Fruit fly (Drosophila melanogaster) whole organism, adult: ENCODE measurements around the gene Coq6.
A peak's percentile ranks its signal among the peaks of the same experiment; 100 is the strongest.

ENCODE experiments used
- CG11617 ChIP-seq: fragments of 200-800 bp; sonication (Bioruptor generic); optimal IDR thresholded peaks from 2 replicates; lab custom pipeline; 2017; ENCODE audit warnings: mild to moderate bottlenecking, missing biosample characterization, missing genetic modification reagents, missing genetic modification characterization
- CG12768 ChIP-seq: fragments of 200-800 bp; sonication (Bioruptor generic); optimal IDR thresholded peaks from 2 replicates; lab custom pipeline; 2017; ENCODE audit warnings: missing biosample characterization, missing genetic modification characterization, mild to moderate bottlenecking, moderate library complexity, missing genetic modification reagents
- CG14711 ChIP-seq: fragments of 200-800 bp; sonication (Bioruptor generic); optimal IDR thresholded peaks from 2 replicates; lab custom pipeline; 2018; ENCODE audit warnings: missing biosample characterization, mild to moderate bottlenecking, missing genetic modification characterization, moderate library complexity
- CG1620 ChIP-seq: fragments of 200-800 bp; sonication (Bioruptor generic); optimal IDR thresholded peaks from 2 replicates; lab custom pipeline; 2016; ENCODE audit warnings: missing biosample characterization, missing genetic modification characterization
- CG33017 ChIP-seq: fragments of 200-800 bp; sonication (Bioruptor generic); optimal IDR thresholded peaks from 2 replicates; lab custom pipeline; 2018; ENCODE audit warnings: missing biosample characterization, mild to moderate bottlenecking, missing genetic modification characterization, moderate library complexity
- CG5204 ChIP-seq: fragments of 200-800 bp; sonication (Bioruptor generic); optimal IDR thresholded peaks from 2 replicates; lab custom pipeline; 2016; ENCODE audit warnings: missing biosample characterization, missing genetic modification characterization
- CG7045 ChIP-seq: fragments of 200-800 bp; sonication (Bioruptor generic); optimal IDR thresholded peaks from 2 replicates; lab custom pipeline; 2017; ENCODE audit warnings: missing biosample characterization, mild to moderate bottlenecking, missing genetic modification characterization
- CG7101 ChIP-seq: fragments of 200-800 bp; sonication (Bioruptor generic); optimal IDR thresholded peaks from 2 replicates; lab custom pipeline; 2018; ENCODE audit warnings: missing biosample characterization, mild to moderate bottlenecking, missing genetic modification characterization, moderate library complexity
- Clk ChIP-seq: fragments of 200-800 bp; sonication (Bioruptor generic); optimal IDR thresholded peaks from 2 replicates; lab custom pipeline; 2017; ENCODE audit warnings: missing biosample characterization, missing genetic modification characterization
- Crg-1 ChIP-seq: fragments of 200-800 bp; sonication (Bioruptor generic); optimal IDR thresholded peaks from 2 replicates; lab custom pipeline; 2016; ENCODE audit warnings: missing biosample characterization, missing genetic modification characterization
- Hr96 ChIP-seq: fragments of 200-800 bp; sonication (Bioruptor generic); optimal IDR thresholded peaks from 2 replicates; lab custom pipeline; 2016; ENCODE audit warnings: missing biosample characterization, missing genetic modification characterization
- Mnt ChIP-seq: fragments of 200-800 bp; sonication (Bioruptor generic); optimal IDR thresholded peaks from 2 replicates; lab custom pipeline; 2016; ENCODE audit warnings: missing biosample characterization, mild to moderate bottlenecking, missing genetic modification characterization
- bab1 ChIP-seq: fragments of 200-800 bp; sonication (Bioruptor generic); optimal IDR thresholded peaks from 3 replicates; lab custom pipeline; 2019; ENCODE audit warnings: missing biosample characterization, mild to moderate bottlenecking, missing genetic modification characterization, moderate library complexity
- cic ChIP-seq: fragments of 200-800 bp; sonication (Bioruptor generic); optimal IDR thresholded peaks from 2 replicates; lab custom pipeline; 2017; ENCODE audit warnings: missing biosample characterization, mild to moderate bottlenecking, missing genetic modification characterization, moderate library complexity
- cnc ChIP-seq, 2 experiments: fragments of >200 bp; optimal IDR thresholded peaks; 2 replicates each; lab custom pipeline; 2017
- kay ChIP-seq: fragments of 200-800 bp; sonication (Bioruptor generic); peaks from one replicate; lab custom pipeline; 2016; ENCODE audit warnings: missing biosample characterization, missing genetic modification characterization, borderline replicate concordance
- ovo ChIP-seq: fragments of 200-800 bp; sonication (Bioruptor generic); optimal IDR thresholded peaks from 2 replicates; lab custom pipeline; 2016; ENCODE audit warnings: missing biosample characterization, missing genetic modification characterization
- pad ChIP-seq: fragments of 200-800 bp; sonication (Bioruptor generic); optimal IDR thresholded peaks from 3 replicates; lab custom pipeline; 2017; ENCODE audit warnings: missing biosample characterization, missing genetic modification characterization, mild to moderate bottlenecking, moderate library complexity, missing genetic modification reagents
- tj ChIP-seq: fragments of 200-800 bp; sonication (Bioruptor generic); optimal IDR thresholded peaks from 3 replicates; lab custom pipeline; 2017; ENCODE audit warnings: missing biosample characterization, mild to moderate bottlenecking, missing genetic modification characterization, moderate library complexity
- toe ChIP-seq: fragments of 200-800 bp; sonication (Bioruptor generic); optimal IDR thresholded peaks from 2 replicates; lab custom pipeline; 2016; ENCODE audit warnings: missing biosample characterization, missing genetic modification characterization

Gene Coq6

dm6 chr2L:5553750-5554149, 21.7 kb upstream of the Coq6 start, which contains the start of the genes CG14013 and CG14017:
CG14013 (minus strand) TSS chr2L:5553850.
CG14017 (plus strand) TSS chr2L:5553897.
- TF ChIP-seq Clk (GFP tag; lab: Kevin White, UChicago) (no peak), CG33017 (no peak), CG7045 (GFP tag; lab: Kevin White, UChicago) (no peak), CG12768 (GFP tag; lab: Kevin White, UChicago) (no peak), pad (GFP tag; lab: Kevin White, UChicago) (no peak), cnc (optimal IDR thresholded peaks at IDR 0.05; lab: Kevin White, UChicago) (no peak), CG11617 (no peak), Hr96 (GFP tag; lab: Kevin White, UChicago) (no peak), CG14711 (no peak), Mnt (GFP tag; lab: Kevin White, UChicago) (no peak), ovo (GFP tag; lab: Kevin White, UChicago) (no peak), kay (GFP tag; lab: Kevin White, UChicago) (no peak), CG7101 (tag; lab: Kevin White, UChicago) (no peak), cic (GFP tag; lab: Kevin White, UChicago) (no peak), bab1 (GFP tag; lab: Kevin White, UChicago) (no peak)

dm6 chr2L:5551538-5551937, 19.5 kb upstream of the Coq6 start, which contains the start of gene CG18269:
CG18269 (plus strand) TSS chr2L:5551838.
- TF ChIP-seq bab1 (GFP tag; lab: Kevin White, UChicago) = no peak
- no peak for TF ChIP-seq pad (GFP tag; lab: Kevin White, UChicago)
- TF ChIP-seq Clk (GFP tag; lab: Kevin White, UChicago) = no peak
- TF ChIP-seq CG7045 (GFP tag; lab: Kevin White, UChicago) = no peak
- TF ChIP-seq CG7101 (tag; lab: Kevin White, UChicago) = no peak

- TF ChIP-seq CG7101 (tag; lab: Kevin White, UChicago) (no peak), CG33017 (no peak), toe (GFP tag; lab: Kevin White, UChicago) (no peak), tj (GFP tag; lab: Kevin White, UChicago) (no peak), Hr96 (GFP tag; lab: Kevin White, UChicago) (no peak), CG12768 (GFP tag; lab: Kevin White, UChicago) (no peak), ovo (GFP tag; lab: Kevin White, UChicago) (no peak), cic (GFP tag; lab: Kevin White, UChicago) (no peak), CG7045 (GFP tag; lab: Kevin White, UChicago) (no peak), pad (GFP tag; lab: Kevin White, UChicago) (no peak), CG1620 (GFP tag; lab: Kevin White, UChicago) (no peak), bab1 (GFP tag; lab: Kevin White, UChicago) (no peak), CG11617 (no peak), CG14711 (no peak), CG5204 (no peak), Crg-1 (GFP tag; lab: Kevin White, UChicago) (no peak)
These were observed 18.7 kb upstream of the Coq6 start, which contains the start of gene CG14014 for dm6 chr2L:5550735-5551134. CG14014 (minus strand) TSS chr2L:5550835.

- TF ChIP-seq cnc (optimal IDR thresholded peaks at IDR 0.05; lab: Kevin White, UChicago) (no peak), CG33017 (peak; percentile 34), bab1 (GFP tag; lab: Kevin White, UChicago) (no peak), tj (GFP tag; lab: Kevin White, UChicago) (peak; percentile 80), CG5204 (no peak), kay (GFP tag; lab: Kevin White, UChicago) (peak; percentile 21), toe (GFP tag; lab: Kevin White, UChicago) (peak; percentile 40), CG1620 (GFP tag; lab: Kevin White, UChicago) (no peak), CG7101 (tag; lab: Kevin White, UChicago) (peak; percentile 46), cic (GFP tag; lab: Kevin White, UChicago) (peak; percentile 96), Mnt (GFP tag; lab: Kevin White, UChicago) (peak; percentile 5), CG14711 (no peak), CG12768 (GFP tag; lab: Kevin White, UChicago) (peak; percentile 45), CG11617 (no peak), ovo (GFP tag; lab: Kevin White, UChicago) (peak; percentile 7), Crg-1 (GFP tag; lab: Kevin White, UChicago) (peak; percentile 0), pad (GFP tag; lab: Kevin White, UChicago) (no peak), CG7045 (GFP tag; lab: Kevin White, UChicago) (peak; percentile 10), Hr96 (GFP tag; lab: Kevin White, UChicago) (no peak), Clk (GFP tag; lab: Kevin White, UChicago) (no peak)
These were observed 15.3 kb upstream of the Coq6 start for dm6 chr2L:5547288-5547777.

dm6 chr2L:5546518-5547287, 14.7 kb upstream of the Coq6 start, which contains the start of gene Oscillin:
Oscillin (plus strand) TSS chr2L:5547086.
- TF ChIP-seq CG14711 = peak; percentile 93
- no peak for TF ChIP-seq Clk (GFP tag; lab: Kevin White, UChicago)
- TF ChIP-seq tj (GFP tag; lab: Kevin White, UChicago) = no peak
- peak in 1 of 2 experiments; percentile 21 for TF ChIP-seq cnc (optimal IDR thresholded peaks at IDR 0.05; lab: Kevin White, UChicago)
- no peak for TF ChIP-seq cic (GFP tag; lab: Kevin White, UChicago)
- no peak for TF ChIP-seq CG33017
- peak; percentile 43 for TF ChIP-seq CG11617
- TF ChIP-seq Crg-1 (GFP tag; lab: Kevin White, UChicago) = no peak
- TF ChIP-seq bab1 (GFP tag; lab: Kevin White, UChicago) = peak; percentile 65
- peak; percentile 36 for TF ChIP-seq CG12768 (GFP tag; lab: Kevin White, UChicago)
- TF ChIP-seq toe (GFP tag; lab: Kevin White, UChicago) = no peak
- TF ChIP-seq Hr96 (GFP tag; lab: Kevin White, UChicago) = no peak
- peak; percentile 31 for TF ChIP-seq CG7101 (tag; lab: Kevin White, UChicago)
- no peak for TF ChIP-seq ovo (GFP tag; lab: Kevin White, UChicago)
- peak; percentile 27 for TF ChIP-seq CG5204
- no peak for TF ChIP-seq CG1620 (GFP tag; lab: Kevin White, UChicago)
- TF ChIP-seq CG7045 (GFP tag; lab: Kevin White, UChicago) = peak; percentile 59
- no peak for TF ChIP-seq Mnt (GFP tag; lab: Kevin White, UChicago)
- TF ChIP-seq kay (GFP tag; lab: Kevin White, UChicago) = peak; percentile 87
- peak; percentile 31 for TF ChIP-seq pad (GFP tag; lab: Kevin White, UChicago)
